Worm (Caenorhabditis elegans) whole organism, L4/young adult: ENCODE measurements around the gene F28A10.4.

Experiments used
- W03F9.2 ChIP-seq: fragments of 150-350 bp; optimal IDR thresholded peaks from 2 replicates; lab custom pipeline; 2014; ENCODE audit warnings: missing biosample characterization, missing genetic modification characterization
- dao-5 ChIP-seq: sonication (generic microtip); optimal IDR thresholded peaks from 2 replicates; lab custom pipeline; 2016; ENCODE audit warnings: missing genotype, missing genetic modification characterization, moderate library complexity, missing compliant biosample characterization
- him-1 ChIP-seq: sonication (generic microtip); optimal IDR thresholded peaks from 2 replicates; lab custom pipeline; 2016; ENCODE audit warnings: missing genotype, missing genetic modification reagents, missing genetic modification characterization, missing compliant biosample characterization

DNA sequence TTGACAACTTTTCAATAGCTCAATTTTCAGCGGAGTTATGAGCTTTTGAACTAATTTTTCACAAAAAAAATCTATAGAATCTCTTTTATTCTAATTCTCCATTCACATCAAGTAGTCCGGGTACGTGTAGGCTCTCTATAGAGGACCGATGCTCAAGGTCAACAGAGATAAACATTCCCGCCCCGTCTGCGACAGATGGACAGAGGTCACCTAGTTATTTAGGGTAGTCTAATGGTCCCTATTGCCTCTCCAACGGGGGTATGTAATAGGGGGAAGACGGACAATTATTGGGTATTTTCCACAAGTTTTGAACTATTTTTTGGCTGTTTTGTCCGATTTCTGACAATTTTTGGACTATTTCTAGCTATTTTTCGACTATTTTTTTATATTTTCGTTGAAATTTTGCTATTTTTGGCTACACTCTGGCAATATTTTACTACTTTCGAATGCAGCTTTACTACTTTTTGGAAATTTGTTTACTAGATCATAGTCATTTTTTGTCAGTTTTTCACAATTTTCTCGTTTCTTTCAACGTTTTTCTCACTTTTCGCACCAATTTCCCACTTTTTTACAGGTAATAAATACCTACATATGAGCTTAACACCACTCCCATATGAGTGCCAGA is 24.3 kb downstream of the F28A10.4 start, which contains the start of gene fbxc-51:
- TF ChIP-seq W03F9.2 (tag; lab: Kevin White, UChicago) (no peak), him-1 (tag; lab: Kevin White, UChicago) (no peak), dao-5 (no peak)
